Fruit fly (Drosophila melanogaster) whole organism, embryonic: Measurements from ENCODE around the gene CG5863.

Source experiments
- BtbVII ChIP-seq: fragments of 200-800 bp; sonication (Bioruptor generic); optimal IDR thresholded peaks from 3 replicates; lab custom pipeline; 2017; ENCODE audit warnings: missing biosample characterization, mild to moderate bottlenecking, missing genetic modification characterization
- CG11085 ChIP-seq: fragments of 200-800 bp; sonication (Bioruptor generic); IDR thresholded peaks from 2 replicates; pipeline ENCODE4 v1.3.6; 2022; ENCODE audit warnings: missing biosample characterization, missing genetic modification characterization
- CG1233 ChIP-seq: fragments of 200-800 bp; sonication (Bioruptor generic); optimal IDR thresholded peaks from 4 replicates; lab custom pipeline; 2018; ENCODE audit warnings: missing biosample characterization, mild to moderate bottlenecking, missing genetic modification characterization
- CG12391 ChIP-seq: fragments of 200-800 bp; sonication (Bioruptor generic); optimal IDR thresholded peaks from 3 replicates; lab custom pipeline; 2018; ENCODE audit warnings: missing biosample characterization, mild to moderate bottlenecking, missing genetic modification characterization, moderate library complexity
- CG14050 ChIP-seq: fragments of 200-800 bp; sonication (Bioruptor generic); IDR thresholded peaks from 3 replicates; pipeline ENCODE4 v1.3.6; 2022; ENCODE audit warnings: missing biosample characterization, missing genetic modification characterization
- CG14965 ChIP-seq: fragments of 200-800 bp; sonication (Bioruptor generic); optimal IDR thresholded peaks from 2 replicates; lab custom pipeline; 2016; ENCODE audit warnings: missing biosample characterization, missing genetic modification characterization, borderline replicate concordance
- CG15479 ChIP-seq: fragments of 200-800 bp; sonication (Bioruptor generic); optimal IDR thresholded peaks from 3 replicates; lab custom pipeline; 2019; ENCODE audit warnings: missing biosample characterization, mild to moderate bottlenecking, missing genetic modification characterization, moderate library complexity
- CG16815 ChIP-seq: fragments of 200-800 bp; sonication (Bioruptor generic); optimal IDR thresholded peaks from 3 replicates; lab custom pipeline; 2017; ENCODE audit warnings: missing biosample characterization, mild to moderate bottlenecking, missing genetic modification characterization
- CG17328 ChIP-seq: fragments of 200-800 bp; sonication (Bioruptor generic); IDR thresholded peaks from 2 replicates; pipeline ENCODE4 v1.3.6; 2022; ENCODE audit warnings: missing biosample characterization, missing genetic modification characterization
- CG17361 ChIP-seq: fragments of 200-800 bp; sonication (Bioruptor generic); IDR thresholded peaks from 3 replicates; pipeline ENCODE4 v1.3.6; 2022; ENCODE audit warnings: missing biosample characterization, missing genetic modification characterization
- CG17385 ChIP-seq: fragments of 200-800 bp; sonication (Bioruptor generic); optimal IDR thresholded peaks from 3 replicates; lab custom pipeline; 2018; ENCODE audit warnings: missing biosample characterization, mild to moderate bottlenecking, missing genetic modification characterization
- CG17802 ChIP-seq: fragments of 200-800 bp; sonication (Bioruptor generic); optimal IDR thresholded peaks from 2 replicates; lab custom pipeline; 2018; ENCODE audit warnings: missing biosample characterization, mild to moderate bottlenecking, missing genetic modification characterization, moderate library complexity
- CG17829 ChIP-seq: fragments of 200-800 bp; optimal IDR thresholded peaks from 2 replicates; lab custom pipeline; 2019; ENCODE audit warnings: missing biosample characterization, mild to moderate bottlenecking, missing genetic modification characterization, moderate library complexity
- CG2120 ChIP-seq: fragments of 200-800 bp; sonication (Bioruptor generic); optimal IDR thresholded peaks from 3 replicates; lab custom pipeline; 2016; ENCODE audit warnings: missing biosample characterization, missing genetic modification characterization
- CG4820 ChIP-seq: fragments of 200-800 bp; sonication (Bioruptor generic); optimal IDR thresholded peaks from 3 replicates; lab custom pipeline; 2016; ENCODE audit warnings: missing biosample characterization, missing genetic modification characterization
- CG5953 ChIP-seq: fragments of 200-800 bp; sonication (Bioruptor generic); IDR thresholded peaks from 2 replicates; pipeline ENCODE4 v1.3.6; 2022; ENCODE audit warnings: missing biosample characterization, missing genetic modification characterization
- CG7556 ChIP-seq: fragments of 200-800 bp; sonication (Bioruptor generic); optimal IDR thresholded peaks from 2 replicates; lab custom pipeline; 2017; ENCODE audit warnings: missing biosample characterization, mild to moderate bottlenecking, missing genetic modification characterization
- CG7839 ChIP-seq: fragments of 200-800 bp; sonication (Bioruptor generic); optimal IDR thresholded peaks from 3 replicates; lab custom pipeline; 2018; ENCODE audit warnings: missing biosample characterization, mild to moderate bottlenecking, missing genetic modification characterization, moderate library complexity
- CG7963 ChIP-seq: fragments of 200-800 bp; sonication (Bioruptor generic); IDR thresholded peaks from 3 replicates; pipeline ENCODE4 v1.3.6; 2022; ENCODE audit warnings: missing biosample characterization, missing genetic modification characterization; ENCODE audit not compliant: partially characterized antibody
- CG8924 ChIP-seq: fragments of 200-800 bp; optimal IDR thresholded peaks from 3 replicates; lab custom pipeline; 2019; ENCODE audit warnings: missing biosample characterization, mild to moderate bottlenecking, missing genetic modification characterization, moderate library complexity
- CG9932 ChIP-seq: fragments of 200-800 bp; sonication (Bioruptor generic); IDR thresholded peaks from 2 replicates; pipeline ENCODE4 v1.3.6; 2022; ENCODE audit warnings: missing biosample characterization, missing genetic modification characterization
- Ets65A ChIP-seq: fragments of 200-800 bp; sonication (Bioruptor generic); peaks from one replicate; lab custom pipeline; 2016; ENCODE audit warnings: missing biosample characterization, missing genetic modification characterization
- HLH4C ChIP-seq: fragments of 200-800 bp; sonication (Bioruptor generic); IDR thresholded peaks from 3 replicates; pipeline ENCODE4 v1.3.6; 2022; ENCODE audit warnings: missing biosample characterization, missing genetic modification characterization; ENCODE audit not compliant: partially characterized antibody
- MESR4 ChIP-seq: fragments of 200-800 bp; sonication (Bioruptor generic); optimal IDR thresholded peaks from 2 replicates; lab custom pipeline; 2018; ENCODE audit warnings: missing biosample characterization, mild to moderate bottlenecking, missing genetic modification characterization, moderate library complexity
- Max ChIP-seq: fragments of 200-800 bp; sonication (Bioruptor generic); optimal IDR thresholded peaks from 2 replicates; lab custom pipeline; 2016; ENCODE audit warnings: missing biosample characterization, mild to moderate bottlenecking, missing genetic modification characterization
- Meics ChIP-seq: fragments of 200-800 bp; sonication (Bioruptor generic); optimal IDR thresholded peaks from 2 replicates; lab custom pipeline; 2017; ENCODE audit warnings: missing biosample characterization, mild to moderate bottlenecking, missing genetic modification characterization
- Side ChIP-seq: fragments of 200-800 bp; sonication (Bioruptor generic); optimal IDR thresholded peaks from 2 replicates; lab custom pipeline; 2016; ENCODE audit warnings: missing biosample characterization, missing genetic modification characterization
- TFAM ChIP-seq: fragments of 200-800 bp; sonication (Bioruptor generic); optimal IDR thresholded peaks from 2 replicates; lab custom pipeline; 2017; ENCODE audit warnings: missing biosample characterization, missing genetic modification characterization, inconsistent platforms
- Xbp1 ChIP-seq: fragments of 200-800 bp; sonication (Bioruptor generic); optimal IDR thresholded peaks from 3 replicates; lab custom pipeline; 2016; ENCODE audit warnings: missing biosample characterization, mild to moderate bottlenecking, missing genetic modification characterization
- YL-1 ChIP-seq: fragments of 200-800 bp; sonication (Bioruptor generic); optimal IDR thresholded peaks from 3 replicates; lab custom pipeline; 2017; ENCODE audit warnings: missing biosample characterization, mild to moderate bottlenecking, missing genetic modification characterization
- al ChIP-seq: fragments of 200-800 bp; sonication (Bioruptor generic); IDR thresholded peaks from 2 replicates; pipeline ENCODE4 v1.3.6; 2022; ENCODE audit warnings: missing biosample characterization, missing genetic modification characterization
- ara ChIP-seq: fragments of 200-800 bp; sonication (Bioruptor generic); IDR thresholded peaks from 2 replicates; pipeline ENCODE4 v1.3.6; 2022; ENCODE audit warnings: missing biosample characterization, missing genetic modification characterization
- bsh ChIP-seq, 2 experiments: fragments of 200-800 bp; sonication (Bioruptor generic); optimal IDR thresholded peaks; 2 replicates each; lab custom pipeline; 2017 to 2018; ENCODE audit warnings: mild to moderate bottlenecking in 2 of 2, missing biosample characterization in 2 of 2, missing genetic modification characterization in 2 of 2, moderate library complexity in 1 of 2
- chif ChIP-seq, 2 experiments: fragments of 200-800 bp; sonication (Bioruptor generic); optimal IDR thresholded peaks; 3 replicates each; lab custom pipeline; 2016; ENCODE audit warnings: missing biosample characterization in 2 of 2, missing genetic modification characterization in 2 of 2
- eve ChIP-seq, 2 experiments: fragments of >200 bp; optimal IDR thresholded peaks; 2 replicates each; lab custom pipeline; 2017; ENCODE audit warnings: missing biosample characterization in 2 of 2, missing genetic modification characterization in 2 of 2
- exex ChIP-seq: fragments of 200-800 bp; sonication (Bioruptor generic); optimal IDR thresholded peaks from 4 replicates; lab custom pipeline; 2018; ENCODE audit warnings: missing biosample characterization, mild to moderate bottlenecking, missing genetic modification characterization, moderate library complexity
- fd96Cb ChIP-seq: fragments of 200-800 bp; sonication (Bioruptor generic); optimal IDR thresholded peaks from 2 replicates; lab custom pipeline; 2018; ENCODE audit warnings: missing biosample characterization, mild to moderate bottlenecking, missing genetic modification characterization, moderate library complexity
- gcm2 ChIP-seq: fragments of 200-800 bp; sonication (Bioruptor generic); optimal IDR thresholded peaks from 2 replicates; lab custom pipeline; 2016; ENCODE audit warnings: missing biosample characterization, missing genetic modification characterization
- gem ChIP-seq: fragments of 200-800 bp; sonication (Bioruptor generic); optimal IDR thresholded peaks from 2 replicates; lab custom pipeline; 2019; ENCODE audit warnings: missing biosample characterization, mild to moderate bottlenecking, missing genetic modification characterization, moderate library complexity
- grn ChIP-seq: fragments of 200-800 bp; sonication (Bioruptor generic); optimal IDR thresholded peaks from 3 replicates; lab custom pipeline; 2017; ENCODE audit warnings: missing biosample characterization, missing genetic modification characterization
- inv ChIP-seq: fragments of 200-800 bp; sonication (Bioruptor generic); IDR thresholded peaks from 2 replicates; pipeline ENCODE4 v1.3.6; 2022; ENCODE audit warnings: missing biosample characterization, missing genetic modification characterization; ENCODE audit not compliant: partially characterized antibody
- lilli ChIP-seq: fragments of 200-800 bp; sonication (Bioruptor generic); optimal IDR thresholded peaks from 3 replicates; lab custom pipeline; 2016; ENCODE audit warnings: missing biosample characterization, missing genetic modification characterization
- lola ChIP-seq, 3 experiments: fragments of >200 bp in 2 of 3; fragments of 200-800 bp in 1 of 3; sonication (Bioruptor generic) in 1 of 3; optimal IDR thresholded peaks; 2 replicates each; lab custom pipeline; 2017 to 2019; ENCODE audit warnings: missing biosample characterization in 3 of 3, missing genetic modification characterization in 3 of 3, mild to moderate bottlenecking in 1 of 3, moderate library complexity in 1 of 3
- nau ChIP-seq: fragments of 200-800 bp; sonication (Bioruptor generic); optimal IDR thresholded peaks from 3 replicates; lab custom pipeline; 2017; ENCODE audit warnings: missing biosample characterization, mild to moderate bottlenecking, missing genetic modification characterization, missing genetic modification reagents
- nmo ChIP-seq: fragments of 200-800 bp; sonication (Bioruptor generic); optimal IDR thresholded peaks from 2 replicates; lab custom pipeline; 2018; ENCODE audit warnings: missing biosample characterization, mild to moderate bottlenecking, missing genetic modification characterization, moderate library complexity
- phol ChIP-seq: fragments of 200-800 bp; sonication (Bioruptor generic); optimal IDR thresholded peaks from 3 replicates; lab custom pipeline; 2018; ENCODE audit warnings: missing biosample characterization, mild to moderate bottlenecking, missing genetic modification characterization, moderate library complexity
- sc ChIP-seq, 3 experiments: fragments of >200 bp in 2 of 3; fragments of 200-800 bp in 1 of 3; sonication (Bioruptor generic) in 1 of 3; optimal IDR thresholded peaks; 2 replicates in 2 of 3; 3 replicates in 1 of 3; lab custom pipeline; 2017; ENCODE audit warnings: mild to moderate bottlenecking in 1 of 3, missing biosample characterization in 1 of 3, missing genetic modification characterization in 1 of 3, missing genetic modification reagents in 1 of 3

Gene CG5863

dm6 chr3R:17394318-17395188, 16.4 kb upstream of the CG5863 start, which contains the start of gene CREG (continued):
- TF ChIP-seq gem = peak; percentile 52
- TF ChIP-seq Meics (GFP tag; lab: Kevin White, UChicago) = peak; percentile 25
- peak; percentile 47 for TF ChIP-seq nmo (GFP tag; lab: Kevin White, UChicago)
- no peak for TF ChIP-seq CG17328 (GFP tag; lab: Robert Waterston, UW)
- TF ChIP-seq nau (GFP tag; lab: Kevin White, UChicago) = peak; percentile 21
- TF ChIP-seq lola (GFP tag; optimal IDR thresholded peaks at IDR 0.05; lab: Kevin White, UChicago) = peak in 1 of 3 experiments; percentile 57
- TF ChIP-seq CG1233 (GFP tag; lab: Kevin White, UChicago) = no peak
- TF ChIP-seq CG17829 (tag; lab: Kevin White, UChicago) = peak; percentile 7
- TF ChIP-seq ara (GFP tag; lab: Robert Waterston, UW) = 0 out of 2 replicates have a peak, but pooled peaks have one; percentile 18
- peak; percentile 17 for TF ChIP-seq phol (tag; lab: Kevin White, UChicago)
- TF ChIP-seq CG7556 = peak; percentile 28
- peak; percentile 72; the same call in 2 of the 3 replicates for TF ChIP-seq CG17361 (GFP tag; lab: Robert Waterston, UW)
- peak; percentile 14 for TF ChIP-seq CG17385 (GFP tag; lab: Kevin White, UChicago)
- peak; percentile 32 for TF ChIP-seq YL-1 (GFP tag; lab: Kevin White, UChicago)
- peak; percentile 8 for TF ChIP-seq CG4820 (GFP tag; lab: Kevin White, UChicago)
- TF ChIP-seq bsh (GFP tag; optimal IDR thresholded peaks at IDR 0.05; lab: Kevin White, UChicago) = no peak
- peak; percentile 13 for TF ChIP-seq fd96Cb (tag; lab: Kevin White, UChicago)
- peak; percentile 18 for TF ChIP-seq CG16815 (GFP tag; lab: Kevin White, UChicago)
- no peak for TF ChIP-seq inv (GFP tag; lab: Robert Waterston, UW)
- peak in 1 of 2 experiments; percentile 16 for TF ChIP-seq chif (GFP tag; optimal IDR thresholded peaks at IDR 0.05; lab: Kevin White, UChicago)
- peak; percentile 35 for TF ChIP-seq grn (GFP tag; lab: Kevin White, UChicago)
- 0 out of 2 replicates have a peak, but pooled peaks have one; percentile 11 for TF ChIP-seq CG9932 (GFP tag; lab: Robert Waterston, UW)
- TF ChIP-seq CG17802 (tag; lab: Kevin White, UChicago) = no peak
- TF ChIP-seq sc (optimal IDR thresholded peaks at IDR 0.05; lab: Kevin White, UChicago) = no peak
- peak; percentile 35 for TF ChIP-seq sc (GFP tag; optimal IDR thresholded peaks at IDR 0.05; lab: Kevin White, UChicago)
- TF ChIP-seq eve (GFP tag; optimal IDR thresholded peaks at IDR 0.05; lab: Kevin White, UChicago) = peak in 1 of 2 experiments; percentile 13
- TF ChIP-seq exex = no peak
- no peak for TF ChIP-seq al
- TF ChIP-seq CG2120 (GFP tag; lab: Kevin White, UChicago) = peak; percentile 34
- peak; percentile 17 for TF ChIP-seq lilli
- peak; percentile 8 for TF ChIP-seq Max
- peak; percentile 46 for TF ChIP-seq CG12391 (tag; lab: Kevin White, UChicago)
- TF ChIP-seq CG8924 (tag; lab: Kevin White, UChicago) = peak; percentile 19
- peak; percentile 95 for TF ChIP-seq CG15479
- TF ChIP-seq CG11085 = no peak
- TF ChIP-seq CG5953 (GFP tag; lab: Robert Waterston, UW) = no peak
- TF ChIP-seq gcm2 (GFP tag; lab: Kevin White, UChicago) = no peak
- TF ChIP-seq CG7963 (GFP tag; lab: Robert Waterston, UW) = no peak
- no peak for TF ChIP-seq TFAM (GFP tag; lab: Kevin White, UChicago)
- no peak for TF ChIP-seq CG14965 (GFP tag; lab: Kevin White, UChicago)
- TF ChIP-seq MESR4 (GFP tag; lab: Kevin White, UChicago) = no peak
- no peak for TF ChIP-seq Side (GFP tag; lab: Kevin White, UChicago)
- no peak for TF ChIP-seq CG14050 (GFP tag; lab: Robert Waterston, UW)
- TF ChIP-seq CG7839 = peak; percentile 28
- TF ChIP-seq Ets65A = peak; percentile 2
- TF ChIP-seq BtbVII (GFP tag; lab: Kevin White, UChicago) = peak; percentile 15
- TF ChIP-seq HLH4C = no peak
- TF ChIP-seq Xbp1 (GFP tag; lab: Kevin White, UChicago) = peak; percentile 10
